Fruit fly (Drosophila melanogaster) whole organism, embryonic: ENCODE results near the gene Agpat1.
A peak's percentile ranks its signal among the peaks of the same experiment; 100 is the strongest.

Source experiments
- Bdp1 ChIP-seq: fragments of 200-800 bp; sonication (Bioruptor generic); optimal IDR thresholded peaks from 3 replicates; lab custom pipeline; 2016; ENCODE audit warnings: missing biosample characterization, missing genetic modification characterization
- Bgb ChIP-seq: fragments of 200-800 bp; sonication (Bioruptor generic); IDR thresholded peaks from 2 replicates; pipeline ENCODE4 v1.3.6; 2022; ENCODE audit warnings: missing biosample characterization, missing genetic modification characterization; ENCODE audit not compliant: partially characterized antibody
- BtbVII ChIP-seq: fragments of 200-800 bp; sonication (Bioruptor generic); optimal IDR thresholded peaks from 3 replicates; lab custom pipeline; 2017; ENCODE audit warnings: missing biosample characterization, mild to moderate bottlenecking, missing genetic modification characterization
- CG10462 ChIP-seq: fragments of 200-800 bp; sonication (Bioruptor generic); optimal IDR thresholded peaks from 2 replicates; lab custom pipeline; 2016; ENCODE audit warnings: missing biosample characterization, missing genetic modification characterization
- CG10565 ChIP-seq: fragments of 200-800 bp; sonication (Bioruptor generic); optimal IDR thresholded peaks from 3 replicates; lab custom pipeline; 2016; ENCODE audit warnings: missing biosample characterization, mild to moderate bottlenecking, missing genetic modification characterization
- CG13775 ChIP-seq: fragments of 200-800 bp; sonication (Bioruptor generic); optimal IDR thresholded peaks from 3 replicates; lab custom pipeline; 2017; ENCODE audit warnings: missing biosample characterization, mild to moderate bottlenecking, missing genetic modification characterization
- CG15073 ChIP-seq: fragments of 200-800 bp; sonication (Bioruptor generic); optimal IDR thresholded peaks from 2 replicates; lab custom pipeline; 2016; ENCODE audit warnings: missing biosample characterization, missing genetic modification characterization
- CG15479 ChIP-seq: fragments of 200-800 bp; sonication (Bioruptor generic); optimal IDR thresholded peaks from 3 replicates; lab custom pipeline; 2019; ENCODE audit warnings: missing biosample characterization, mild to moderate bottlenecking, missing genetic modification characterization, moderate library complexity
- CG17359 ChIP-seq: fragments of 200-800 bp; sonication (Bioruptor generic); optimal IDR thresholded peaks from 3 replicates; lab custom pipeline; 2018; ENCODE audit warnings: missing biosample characterization, mild to moderate bottlenecking, missing genetic modification characterization, moderate library complexity
- CG18764 ChIP-seq: fragments of 200-800 bp; sonication (Bioruptor generic); optimal IDR thresholded peaks from 3 replicates; lab custom pipeline; 2016; ENCODE audit warnings: missing biosample characterization, missing genetic modification characterization
- CG2116 ChIP-seq: fragments of 200-800 bp; sonication (Bioruptor generic); optimal IDR thresholded peaks from 3 replicates; lab custom pipeline; 2018; ENCODE audit warnings: missing biosample characterization, mild to moderate bottlenecking, missing genetic modification characterization
- CG30403 ChIP-seq: fragments of 200-800 bp; sonication (Bioruptor generic); optimal IDR thresholded peaks from 3 replicates; lab custom pipeline; 2016; ENCODE audit warnings: missing biosample characterization, missing genetic modification characterization
- CG30431 ChIP-seq: fragments of 200-800 bp; sonication (Bioruptor generic); optimal IDR thresholded peaks from 2 replicates; lab custom pipeline; 2017; ENCODE audit warnings: missing biosample characterization, missing genetic modification characterization
- CG3407 ChIP-seq: fragments of 200-800 bp; sonication (Bioruptor generic); optimal IDR thresholded peaks from 2 replicates; lab custom pipeline; 2018; ENCODE audit warnings: missing biosample characterization, mild to moderate bottlenecking, missing genetic modification characterization
- CG3726 ChIP-seq: fragments of 200-800 bp; sonication (Bioruptor generic); IDR thresholded peaks from 3 replicates; pipeline ENCODE4, ENCODE4 v1.3.6; 2022; ENCODE audit warnings: missing biosample characterization, missing genetic modification characterization
- CG42726 ChIP-seq: fragments of 200-800 bp; sonication (Bioruptor generic); IDR thresholded peaks from 2 replicates; pipeline ENCODE4 v1.3.6; 2022; ENCODE audit warnings: missing biosample characterization, missing genetic modification characterization; ENCODE audit not compliant: partially characterized antibody
- CG5180 ChIP-seq: fragments of 200-800 bp; sonication (Bioruptor generic); optimal IDR thresholded peaks from 3 replicates; lab custom pipeline; 2017; ENCODE audit warnings: missing biosample characterization, missing genetic modification characterization, mild to moderate bottlenecking, moderate library complexity, missing genetic modification reagents
- CG6683 ChIP-seq: fragments of 200-800 bp; sonication (Bioruptor generic); optimal IDR thresholded peaks from 2 replicates; lab custom pipeline; 2017; ENCODE audit warnings: missing biosample characterization, mild to moderate bottlenecking, missing genetic modification characterization, missing genetic modification reagents
- CG6791 ChIP-seq: fragments of 200-800 bp; sonication (Bioruptor generic); IDR thresholded peaks from 3 replicates; pipeline ENCODE4 v1.3.6; 2022; ENCODE audit warnings: missing biosample characterization, missing genetic modification characterization; ENCODE audit not compliant: partially characterized antibody
- CG8924 ChIP-seq: fragments of 200-800 bp; optimal IDR thresholded peaks from 3 replicates; lab custom pipeline; 2019; ENCODE audit warnings: missing biosample characterization, mild to moderate bottlenecking, missing genetic modification characterization, moderate library complexity
- Camta ChIP-seq: fragments of 200-800 bp; sonication (Bioruptor generic); optimal IDR thresholded peaks from 2 replicates; lab custom pipeline; 2016; ENCODE audit warnings: missing biosample characterization, missing genetic modification characterization
- CoRest ChIP-seq: fragments of 200-800 bp; sonication (Bioruptor generic); optimal IDR thresholded peaks from 3 replicates; lab custom pipeline; 2018; ENCODE audit warnings: missing biosample characterization, mild to moderate bottlenecking, missing genetic modification characterization, moderate library complexity
- Dbx ChIP-seq: fragments of 200-800 bp; sonication (Bioruptor generic); IDR thresholded peaks from 3 replicates; pipeline ENCODE4 v1.3.6; 2022; ENCODE audit warnings: missing biosample characterization, missing genetic modification characterization
- Deaf1 ChIP-seq: fragments of 200-800 bp; optimal IDR thresholded peaks from 3 replicates; lab custom pipeline; 2019; ENCODE audit warnings: missing biosample characterization, mild to moderate bottlenecking, missing genetic modification characterization, moderate library complexity
- HLH54F ChIP-seq: fragments of 200-800 bp; sonication (Bioruptor generic); optimal IDR thresholded peaks from 3 replicates; lab custom pipeline; 2016; ENCODE audit warnings: missing biosample characterization, missing genetic modification characterization
- HmgD ChIP-seq: fragments of 200-800 bp; sonication (Bioruptor generic); optimal IDR thresholded peaks from 3 replicates; lab custom pipeline; 2016; ENCODE audit warnings: missing biosample characterization, missing genetic modification characterization
- MTF-1 ChIP-seq: fragments of 200-800 bp; sonication (Bioruptor generic); optimal IDR thresholded peaks from 2 replicates; lab custom pipeline; 2018; ENCODE audit warnings: missing biosample characterization, mild to moderate bottlenecking, missing genetic modification characterization, borderline replicate concordance
- Myb ChIP-seq: fragments of 200-800 bp; sonication (Bioruptor generic); optimal IDR thresholded peaks from 2 replicates; lab custom pipeline; 2016; ENCODE audit warnings: missing biosample characterization, missing genetic modification characterization
- NC2β ChIP-seq: fragments of 200-800 bp; sonication (Bioruptor generic); optimal IDR thresholded peaks from 2 replicates; lab custom pipeline; 2016; ENCODE audit warnings: missing biosample characterization, missing genetic modification characterization
- NK7.1 ChIP-seq: fragments of 200-800 bp; sonication (Bioruptor generic); optimal IDR thresholded peaks from 3 replicates; lab custom pipeline; 2016; ENCODE audit warnings: missing biosample characterization, missing genetic modification characterization
- Ptx1 ChIP-seq: fragments of 200-800 bp; sonication (Bioruptor generic); IDR thresholded peaks from 2 replicates; pipeline ENCODE4 v1.3.6; 2022; ENCODE audit warnings: missing biosample characterization, missing genetic modification characterization
- Usf ChIP-seq: fragments of 200-800 bp; sonication (Bioruptor generic); optimal IDR thresholded peaks from 2 replicates; lab custom pipeline; 2017; ENCODE audit warnings: missing genotype, missing biosample characterization, missing genetic modification characterization
- abd-A ChIP-seq: fragments of 200-800 bp; sonication (Bioruptor generic); optimal IDR thresholded peaks from 3 replicates; lab custom pipeline; 2019; ENCODE audit warnings: missing biosample characterization, mild to moderate bottlenecking, missing genetic modification characterization, moderate library complexity
- chinmo ChIP-seq: fragments of 200-800 bp; sonication (Bioruptor generic); IDR thresholded peaks from 4 replicates; pipeline ENCODE4 v1.3.6; 2022; ENCODE audit warnings: missing biosample characterization, missing genetic modification characterization; ENCODE audit not compliant: partially characterized antibody
- crol ChIP-seq: fragments of 200-800 bp; sonication (Bioruptor generic); IDR thresholded peaks from 2 replicates; pipeline ENCODE4 v1.3.6; 2022; ENCODE audit warnings: missing biosample characterization, missing genetic modification characterization
- crp ChIP-seq, 2 experiments: fragments of 200-800 bp; sonication (Bioruptor generic); optimal IDR thresholded peaks; 2 replicates in 1 of 2; 3 replicates in 1 of 2; lab custom pipeline; 2017; ENCODE audit warnings: missing biosample characterization in 2 of 2, missing genetic modification characterization in 2 of 2, mild to moderate bottlenecking in 1 of 2, moderate library complexity in 1 of 2
- dysf ChIP-seq: fragments of 200-800 bp; sonication (Bioruptor generic); IDR thresholded peaks from 3 replicates; pipeline ENCODE4 v1.3.6; 2022; ENCODE audit warnings: missing biosample characterization, missing genetic modification characterization
- ewg ChIP-seq: fragments of 200-800 bp; sonication (Bioruptor generic); optimal IDR thresholded peaks from 3 replicates; lab custom pipeline; 2017; ENCODE audit warnings: mild to moderate bottlenecking, missing biosample characterization, missing genetic modification reagents, missing genetic modification characterization
- exex ChIP-seq: fragments of 200-800 bp; sonication (Bioruptor generic); optimal IDR thresholded peaks from 4 replicates; lab custom pipeline; 2018; ENCODE audit warnings: missing biosample characterization, mild to moderate bottlenecking, missing genetic modification characterization, moderate library complexity
- fd3F ChIP-seq: fragments of 200-800 bp; sonication (Bioruptor generic); optimal IDR thresholded peaks from 2 replicates; lab custom pipeline; 2018; ENCODE audit warnings: missing biosample characterization, mild to moderate bottlenecking, missing genetic modification characterization, moderate library complexity
- gcm ChIP-seq: fragments of 200-800 bp; sonication (Bioruptor generic); optimal IDR thresholded peaks from 2 replicates; lab custom pipeline; 2019; ENCODE audit warnings: missing biosample characterization, mild to moderate bottlenecking, missing genetic modification characterization, moderate library complexity
- grn ChIP-seq: fragments of 200-800 bp; sonication (Bioruptor generic); optimal IDR thresholded peaks from 3 replicates; lab custom pipeline; 2017; ENCODE audit warnings: missing biosample characterization, missing genetic modification characterization
- her ChIP-seq: fragments of 200-800 bp; sonication (Bioruptor generic); optimal IDR thresholded peaks from 2 replicates; lab custom pipeline; 2016; ENCODE audit warnings: missing biosample characterization, missing genetic modification characterization
- oc ChIP-seq: fragments of 200-800 bp; sonication (Bioruptor generic); optimal IDR thresholded peaks from 2 replicates; lab custom pipeline; 2018; ENCODE audit warnings: missing biosample characterization, mild to moderate bottlenecking, missing genetic modification characterization, moderate library complexity
- p53 ChIP-seq: fragments of 200-800 bp; sonication (Bioruptor generic); optimal IDR thresholded peaks from 2 replicates; lab custom pipeline; 2016; ENCODE audit warnings: missing biosample characterization, missing genetic modification characterization
- peb ChIP-seq: fragments of 200-800 bp; sonication (Bioruptor generic); IDR thresholded peaks from 2 replicates; pipeline ENCODE4 v1.3.6; 2022; ENCODE audit warnings: missing biosample characterization, missing genetic modification characterization
- pros ChIP-seq: fragments of 200-800 bp; sonication (Bioruptor generic); optimal IDR thresholded peaks from 3 replicates; lab custom pipeline; 2019; ENCODE audit warnings: missing biosample characterization, mild to moderate bottlenecking, missing genetic modification characterization, moderate library complexity
- row ChIP-seq: fragments of 200-800 bp; sonication (Bioruptor generic); IDR thresholded peaks from 3 replicates; pipeline ENCODE4 v1.3.6; 2022; ENCODE audit warnings: missing biosample characterization, missing genetic modification characterization
- sens-2 ChIP-seq: fragments of 200-800 bp; sonication (Bioruptor generic); IDR thresholded peaks from 2 replicates; pipeline ENCODE4 v1.3.6; 2022; ENCODE audit warnings: missing biosample characterization, missing genetic modification characterization
- seq ChIP-seq: fragments of 200-800 bp; sonication (Bioruptor generic); IDR thresholded peaks from 2 replicates; pipeline ENCODE4 v1.3.6; 2022; ENCODE audit warnings: missing biosample characterization, missing genetic modification characterization
- shn ChIP-seq: fragments of 200-800 bp; sonication (Bioruptor generic); optimal IDR thresholded peaks from 3 replicates; lab custom pipeline; 2016; ENCODE audit warnings: missing biosample characterization, missing genetic modification characterization

Agpat1 gene

dm6 chrX:12748967-12749366, 16.1 kb upstream of the Agpat1 start:
- TF ChIP-seq CG10565 (GFP tag; lab: Kevin White, UChicago) (no peak), Bdp1 (GFP tag; lab: Kevin White, UChicago) (no peak), crp (GFP tag; optimal IDR thresholded peaks at IDR 0.05; lab: Kevin White, UChicago) (no peak), CG30403 (GFP tag; lab: Kevin White, UChicago) (no peak), pros (peak; percentile 37), CG6791 (no peak), Myb (no peak), CG2116 (GFP tag; lab: Kevin White, UChicago) (no peak), her (GFP tag; lab: Kevin White, UChicago) (no peak), sens-2 (GFP tag; lab: Robert Waterston, UW) (no peak), CG8924 (tag; lab: Kevin White, UChicago) (no peak), ewg (GFP tag; lab: Kevin White, UChicago) (no peak), Usf (no peak), CoRest (tag; lab: Kevin White, UChicago) (no peak), exex (tag; lab: Kevin White, UChicago) (no peak), abd-A (tag; lab: Kevin White, UChicago) (peak; percentile 71), HmgD (no peak), CG42726 (GFP tag; lab: Robert Waterston, UW) (no peak), CG15479 (GFP tag; lab: Kevin White, UChicago) (no peak), HLH54F (GFP tag; lab: Kevin White, UChicago) (no peak), CG30431 (no peak), CG18764 (GFP tag; lab: Kevin White, UChicago) (no peak), Bgb (GFP tag; lab: Robert Waterston, UW) (no peak), CG5180 (GFP tag; lab: Kevin White, UChicago) (peak; percentile 66), fd3F (GFP tag; lab: Kevin White, UChicago) (no peak), dysf (GFP tag; lab: Robert Waterston, UW) (no peak), peb (GFP tag; lab: Robert Waterston, UW) (no peak), oc (tag; lab: Kevin White, UChicago) (no peak), chinmo (0 out of 4 replicates have a peak, but pooled peaks have one; percentile 61), MTF-1 (GFP tag; lab: Kevin White, UChicago) (no peak), Deaf1 (tag; lab: Kevin White, UChicago) (no peak), crol (GFP tag; lab: Robert Waterston, UW) (peak; percentile 90), Dbx (GFP tag; lab: Robert Waterston, UW) (no peak), CG3726 (no peak), Ptx1 (GFP tag; lab: Robert Waterston, UW) (0 out of 2 replicates have a peak, but pooled peaks have one; percentile 10), CG3407 (no peak), CG10462 (no peak), NK7.1 (GFP tag; lab: Kevin White, UChicago) (no peak), CG15073 (no peak), row (GFP tag; lab: Robert Waterston, UW) (no peak), NC2β (GFP tag; lab: Kevin White, UChicago) (no peak), CG6683 (no peak), shn (GFP tag; lab: Kevin White, UChicago) (no peak), CG17359 (tag; lab: Kevin White, UChicago) (no peak), Camta (GFP tag; lab: Kevin White, UChicago) (no peak), grn (GFP tag; lab: Kevin White, UChicago) (no peak), p53 (GFP tag; lab: Kevin White, UChicago) (no peak), seq (no peak), CG13775 (GFP tag; lab: Kevin White, UChicago) (no peak), BtbVII (no peak), gcm (GFP tag; lab: Kevin White, UChicago) (no peak)
